Fruit fly (Drosophila melanogaster): ENCODE data around the gene BigH1.

DNA sequence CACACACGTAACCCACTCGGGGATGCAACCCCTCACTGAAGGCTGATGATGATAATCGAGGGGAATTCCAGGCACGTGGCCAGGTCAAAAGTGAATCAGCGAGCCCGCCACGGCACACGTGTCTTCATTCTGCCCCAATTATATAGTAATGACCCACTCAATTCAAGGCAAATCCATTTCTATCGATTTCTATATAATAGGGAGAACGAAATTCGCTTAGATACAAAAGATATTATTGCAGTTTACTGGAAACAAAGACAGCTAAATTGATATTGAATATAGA is 29.7 kb downstream of the BigH1 start:
- TF ChIP-seq gl (tag; optimal IDR thresholded peaks at IDR 0.05) (no peak), D1 (tag; optimal IDR thresholded peaks at IDR 0.05) (no peak), CG32121 (GFP tag; IDR thresholded peaks at IDR 0.05) (no peak), CG8159 (tag; optimal IDR thresholded peaks at IDR 0.05) (no peak), CG8301 (tag; optimal IDR thresholded peaks at IDR 0.05) (no peak), CG12605 (GFP tag; IDR thresholded peaks at IDR 0.05) (no peak), CG14655 (GFP tag; optimal IDR thresholded peaks at IDR 0.05) (no peak), Snoo (tag; optimal IDR thresholded peaks at IDR 0.05) (no peak)

All from whole organism, pupa.